Fruit fly (Drosophila melanogaster) whole organism, prepupa: ENCODE results near the gene CG31139.

ENCODE experiments used
- Blimp-1 ChIP-seq: fragments of 200-800 bp; sonication (Bioruptor generic); optimal IDR thresholded peaks from 3 replicates; lab custom pipeline; 2017; ENCODE audit warnings: missing biosample characterization, missing genetic modification characterization, mild to moderate bottlenecking, moderate library complexity, missing genetic modification reagents
- CG10631 ChIP-seq: fragments of 200-800 bp; sonication (Bioruptor generic); optimal IDR thresholded peaks from 2 replicates; lab custom pipeline; 2016; ENCODE audit warnings: missing biosample characterization, missing genetic modification characterization
- CG10669 ChIP-seq: fragments of 200-800 bp; sonication (Bioruptor generic); optimal IDR thresholded peaks from 3 replicates; lab custom pipeline; 2018; ENCODE audit warnings: missing biosample characterization, mild to moderate bottlenecking, missing genetic modification characterization, moderate library complexity
- CG11294 ChIP-seq: fragments of 200-800 bp; sonication (Bioruptor generic); IDR thresholded peaks from 2 replicates; pipeline ENCODE4 v1.3.6; 2022; ENCODE audit warnings: missing biosample characterization, missing genetic modification characterization
- CG1621 ChIP-seq: fragments of 200-800 bp; sonication (Bioruptor generic); optimal IDR thresholded peaks from 3 replicates; lab custom pipeline; 2018; ENCODE audit warnings: missing biosample characterization, mild to moderate bottlenecking, missing genetic modification characterization
- CG34406 ChIP-seq: fragments of 200-800 bp; sonication (Bioruptor generic); optimal IDR thresholded peaks from 3 replicates; lab custom pipeline; 2016; ENCODE audit warnings: missing biosample characterization, missing genetic modification characterization
- CG6276 ChIP-seq: fragments of 200-800 bp; sonication (Bioruptor generic); optimal IDR thresholded peaks from 2 replicates; lab custom pipeline; 2017; ENCODE audit warnings: missing biosample characterization, mild to moderate bottlenecking, missing genetic modification characterization
- CG8119 ChIP-seq: fragments of 200-800 bp; sonication (Bioruptor generic); IDR thresholded peaks from 3 replicates; pipeline ENCODE4 v1.3.6; 2022; ENCODE audit warnings: missing biosample characterization, missing genetic modification characterization
- CG8319 ChIP-seq: fragments of 200-800 bp; sonication (Bioruptor generic); optimal IDR thresholded peaks from 3 replicates; lab custom pipeline; 2016; ENCODE audit warnings: missing biosample characterization, missing genetic modification characterization
- CG9139 ChIP-seq: fragments of 200-800 bp; sonication (Bioruptor generic); optimal IDR thresholded peaks from 3 replicates; lab custom pipeline; 2017; ENCODE audit warnings: missing biosample characterization, mild to moderate bottlenecking, missing genetic modification characterization
- Eip75B ChIP-seq: fragments of 200-800 bp; sonication (Bioruptor generic); optimal IDR thresholded peaks from 3 replicates; lab custom pipeline; 2016; ENCODE audit warnings: missing biosample characterization, missing genetic modification characterization
- Eip78C ChIP-seq: fragments of 200-800 bp; sonication (Bioruptor generic); peaks from one replicate; lab custom pipeline; 2016; ENCODE audit warnings: missing biosample characterization, missing genetic modification characterization
- Ets21C ChIP-seq: fragments of 200-800 bp; sonication (Bioruptor generic); optimal IDR thresholded peaks from 3 replicates; lab custom pipeline; 2016; ENCODE audit warnings: missing biosample characterization, missing genetic modification characterization
- Hr39 ChIP-seq: fragments of 200-800 bp; sonication (Bioruptor generic); optimal IDR thresholded peaks from 2 replicates; lab custom pipeline; 2016; ENCODE audit warnings: missing biosample characterization, missing genetic modification characterization
- Hr4 ChIP-seq: fragments of 200-800 bp; sonication (Bioruptor generic); optimal IDR thresholded peaks from 3 replicates; lab custom pipeline; 2016; ENCODE audit warnings: missing biosample characterization, missing genetic modification characterization
- Lpt ChIP-seq: fragments of 200-800 bp; sonication (Bioruptor generic); optimal IDR thresholded peaks from 3 replicates; lab custom pipeline; 2016; ENCODE audit warnings: missing biosample characterization, missing genetic modification characterization
- Met ChIP-seq: fragments of 200-800 bp; sonication (Bioruptor generic); optimal IDR thresholded peaks from 3 replicates; lab custom pipeline; 2016; ENCODE audit warnings: missing biosample characterization, missing genetic modification characterization
- OdsH ChIP-seq: fragments of 200-800 bp; sonication (Bioruptor generic); optimal IDR thresholded peaks from 3 replicates; lab custom pipeline; 2016; ENCODE audit warnings: missing biosample characterization, missing genetic modification characterization
- Smox ChIP-seq: fragments of 200-800 bp; sonication (Bioruptor generic); optimal IDR thresholded peaks from 3 replicates; lab custom pipeline; 2016; ENCODE audit warnings: missing biosample characterization, missing genetic modification characterization
- Sox102F ChIP-seq: fragments of 200-800 bp; sonication (Bioruptor generic); optimal IDR thresholded peaks from 2 replicates; lab custom pipeline; 2016; ENCODE audit warnings: missing biosample characterization, mild to moderate bottlenecking, missing genetic modification characterization
- Sox14 ChIP-seq: fragments of 200-800 bp; sonication (Bioruptor generic); optimal IDR thresholded peaks from 3 replicates; lab custom pipeline; 2016; ENCODE audit warnings: missing biosample characterization, missing genetic modification characterization
- Sox15 ChIP-seq: fragments of 200-800 bp; sonication (Bioruptor generic); optimal IDR thresholded peaks from 3 replicates; lab custom pipeline; 2016; ENCODE audit warnings: missing biosample characterization, missing genetic modification characterization
- achi ChIP-seq: fragments of 200-800 bp; sonication (Bioruptor generic); optimal IDR thresholded peaks from 3 replicates; lab custom pipeline; 2016; ENCODE audit warnings: missing biosample characterization, missing genetic modification characterization
- acj6 ChIP-seq: fragments of 200-800 bp; sonication (Bioruptor generic); optimal IDR thresholded peaks from 3 replicates; lab custom pipeline; 2016; ENCODE audit warnings: missing biosample characterization, missing genetic modification characterization
- cyc ChIP-seq: fragments of 200-800 bp; sonication (Bioruptor generic); optimal IDR thresholded peaks from 3 replicates; lab custom pipeline; 2016; ENCODE audit warnings: missing biosample characterization, missing genetic modification characterization
- dac ChIP-seq: fragments of 200-800 bp; sonication (Bioruptor generic); optimal IDR thresholded peaks from 2 replicates; lab custom pipeline; 2017; ENCODE audit warnings: missing biosample characterization, mild to moderate bottlenecking, missing genetic modification characterization
- eg ChIP-seq: fragments of 200-800 bp; sonication (Bioruptor generic); IDR thresholded peaks from 3 replicates; pipeline ENCODE4 v1.3.6; 2022; ENCODE audit warnings: missing biosample characterization, missing genetic modification characterization
- fd85E ChIP-seq: fragments of 200-800 bp; sonication (Bioruptor generic); optimal IDR thresholded peaks from 3 replicates; lab custom pipeline; 2016; ENCODE audit warnings: missing biosample characterization, missing genetic modification characterization
- fkh ChIP-seq: fragments of 200-800 bp; sonication (Bioruptor generic); optimal IDR thresholded peaks from 3 replicates; lab custom pipeline; 2017; ENCODE audit warnings: missing biosample characterization, mild to moderate bottlenecking, missing genetic modification characterization, moderate library complexity
- pdm3 ChIP-seq: fragments of 200-800 bp; sonication (Bioruptor generic); optimal IDR thresholded peaks from 3 replicates; lab custom pipeline; 2016; ENCODE audit warnings: missing biosample characterization, missing genetic modification characterization
- spab ChIP-seq: fragments of 200-800 bp; sonication (Bioruptor generic); optimal IDR thresholded peaks from 2 replicates; lab custom pipeline; 2017; ENCODE audit warnings: missing biosample characterization, mild to moderate bottlenecking, missing genetic modification characterization, missing genetic modification reagents
- ss ChIP-seq, 2 experiments: fragments of 200-800 bp; sonication (Bioruptor generic); optimal IDR thresholded peaks; 2 replicates in 1 of 2; 3 replicates in 1 of 2; lab custom pipeline; 2017 to 2018; ENCODE audit warnings: mild to moderate bottlenecking in 2 of 2, missing biosample characterization in 2 of 2, missing genetic modification characterization in 2 of 2, moderate library complexity in 1 of 2
- svp ChIP-seq: fragments of 200-800 bp; sonication (Bioruptor generic); peaks from one replicate; lab custom pipeline; 2016; ENCODE audit warnings: missing biosample characterization, missing genetic modification characterization
- topi ChIP-seq: fragments of 200-800 bp; sonication (Bioruptor generic); optimal IDR thresholded peaks from 3 replicates; lab custom pipeline; 2016; ENCODE audit warnings: missing biosample characterization, missing genetic modification characterization
- vri ChIP-seq: fragments of 200-800 bp; sonication (Bioruptor generic); optimal IDR thresholded peaks from 3 replicates; lab custom pipeline; 2016; ENCODE audit warnings: missing biosample characterization, mild to moderate bottlenecking, missing genetic modification characterization

CG31139 gene

dm6 chr3R:22745432-22745831, 3.4 kb downstream of the CG31139 start, which contains the start of the genes vret and HP1c:
vret (minus strand) TSS chr3R:22745581.
HP1c (plus strand) TSS chr3R:22745620.
- TF ChIP-seq CG11294 (GFP tag; lab: Robert Waterston, UW) (no peak), CG1621 (tag; lab: Kevin White, UChicago) (no peak), vri (GFP tag; lab: Kevin White, UChicago) (no peak), dac (GFP tag; lab: Kevin White, UChicago) (no peak), CG10669 (no peak), Sox102F (GFP tag; lab: Kevin White, UChicago) (no peak), OdsH (GFP tag; lab: Kevin White, UChicago) (no peak), Blimp-1 (no peak), svp (GFP tag; lab: Kevin White, UChicago) (no peak), Hr4 (GFP tag; lab: Kevin White, UChicago) (no peak), CG9139 (GFP tag; lab: Kevin White, UChicago) (no peak), acj6 (GFP tag; lab: Kevin White, UChicago) (no peak), Sox14 (GFP tag; lab: Kevin White, UChicago) (no peak), fd85E (GFP tag; lab: Kevin White, UChicago) (no peak), Lpt (GFP tag; lab: Kevin White, UChicago) (no peak)

- TF ChIP-seq CG8119 (GFP tag; lab: Robert Waterston, UW) (no peak), topi (GFP tag; lab: Kevin White, UChicago) (no peak), pdm3 (no peak), CG6276 (GFP tag; lab: Kevin White, UChicago) (no peak), svp (GFP tag; lab: Kevin White, UChicago) (no peak), eg (GFP tag; lab: Robert Waterston, UW) (no peak), Sox15 (GFP tag; lab: Kevin White, UChicago) (no peak), fkh (no peak), CG8319 (GFP tag; lab: Kevin White, UChicago) (no peak), Hr4 (GFP tag; lab: Kevin White, UChicago) (no peak), Ets21C (GFP tag; lab: Kevin White, UChicago) (no peak), dac (GFP tag; lab: Kevin White, UChicago) (no peak)
- TF ChIP-seq, all 60 proteins: peak for 0
Observed at dm6 chr3R:22740930-22741329, 7.9 kb downstream of the CG31139 start, which contains the start of the genes Dcr-1 and CG6985. Dcr-1 (minus strand) TSS chr3R:22741091. CG6985 (plus strand) TSS chr3R:22741150.

DNA sequence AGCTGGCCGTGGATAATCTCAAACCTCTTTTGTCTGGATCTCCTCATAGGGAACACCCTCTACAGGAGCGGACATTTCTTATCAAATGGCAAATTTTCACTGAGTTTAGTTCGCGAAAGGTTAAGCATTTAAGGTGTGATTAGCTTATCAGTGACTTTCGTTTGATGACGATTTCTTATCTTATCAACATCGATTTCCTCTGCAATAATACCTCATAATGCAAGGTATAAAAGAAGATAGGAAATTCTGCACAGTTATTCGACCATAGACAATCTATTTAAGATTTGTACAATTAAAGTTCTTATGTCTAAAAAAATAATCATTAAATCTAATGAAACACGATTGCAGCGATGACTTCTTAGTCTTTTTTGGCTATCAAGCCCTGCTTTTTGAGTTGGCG, 15.1 kb downstream of the CG31139 start, which contains the start of gene Takl2:
Gene Takl2, minus strand, starts transcription at position 101 of the 400 bp plus-strand sequence.
- TF ChIP-seq topi (GFP tag; lab: Kevin White, UChicago) (no peak), CG8319 (GFP tag; lab: Kevin White, UChicago) (no peak), Met (GFP tag; lab: Kevin White, UChicago) (no peak), CG10631 (GFP tag; lab: Kevin White, UChicago) (no peak), OdsH (GFP tag; lab: Kevin White, UChicago) (no peak), achi (GFP tag; lab: Kevin White, UChicago) (no peak), Sox102F (GFP tag; lab: Kevin White, UChicago) (no peak), Smox (GFP tag; lab: Kevin White, UChicago) (no peak), acj6 (GFP tag; lab: Kevin White, UChicago) (no peak), cyc (GFP tag; lab: Kevin White, UChicago) (no peak), Hr39 (GFP tag; lab: Kevin White, UChicago) (no peak), CG10669 (no peak), CG34406 (GFP tag; lab: Kevin White, UChicago) (no peak), Eip78C (GFP tag; lab: Kevin White, UChicago) (no peak), ss (GFP tag; optimal IDR thresholded peaks at IDR 0.05; lab: Kevin White, UChicago) (no peak), Eip75B (GFP tag; lab: Kevin White, UChicago) (no peak)

- no peak for TF ChIP-seq spab
Observed at dm6 chr3R:22732995-22733394, 15.9 kb downstream of the CG31139 start.
